Worm (Caenorhabditis elegans): ENCODE measurements around the gene C04B4.4.

ce11 chrX:12341338-12341737 lies 50.7 kb downstream of the C04B4.4 start, which contains the start of gene zig-2:
- TF ChIP-seq nhr-237 (tag; optimal IDR thresholded peaks at IDR 0.05) (no peak), nhr-28 (tag; optimal IDR thresholded peaks at IDR 0.05) (no peak), lsy-2 (tag; optimal IDR thresholded peaks at IDR 0.05) (no peak), cnd-1 (tag; optimal IDR thresholded peaks at IDR 0.05) (no peak), snpc-4 (tag; optimal IDR thresholded peaks at IDR 0.05) (no peak), M03D4.4 (tag; optimal IDR thresholded peaks at IDR 0.05) (no peak), unc-62 (GFP tag; optimal IDR thresholded peaks at IDR 0.05) (no peak), elt-1 (tag; optimal IDR thresholded peaks at IDR 0.05; ENCODE audit: borderline replicate concordance, insufficient read depth) (no peak)
